Worm (Caenorhabditis elegans): ENCODE results near the gene F09C6.13.

Gene F09C6.13

ce11 chrV:16853956-16854683 lies 30.7 kb upstream of the F09C6.13 start, which contains the start of the genes clec-35 and clec-27:
TSS of gene clec-35 (minus strand) at chrV:16854056.
TSS of gene clec-27 (plus strand) at chrV:16854633.
- TF ChIP-seq nhr-28 (tag; optimal IDR thresholded peaks at IDR 0.05) (no peak), elt-1 (tag; optimal IDR thresholded peaks at IDR 0.05; ENCODE audit: borderline replicate concordance, insufficient read depth) (no peak), zip-8 (tag; optimal IDR thresholded peaks at IDR 0.05) (no peak), mab-5 (tag; optimal IDR thresholded peaks at IDR 0.05) (no peak), unc-39 (tag; optimal IDR thresholded peaks at IDR 0.05) (no peak), pha-4 (tag; optimal IDR thresholded peaks at IDR 0.05) (no peak), ztf-11 (tag; optimal IDR thresholded peaks at IDR 0.05) (no peak), elt-3 (tag; optimal IDR thresholded peaks at IDR 0.05) (no peak), blmp-1 (tag; optimal IDR thresholded peaks at IDR 0.05) (no peak), flh-1 (GFP tag; optimal IDR thresholded peaks at IDR 0.05) (no peak), ceh-39 (tag; optimal IDR thresholded peaks at IDR 0.05) (no peak), nhr-76 (tag; optimal IDR thresholded peaks at IDR 0.05) (no peak), ham-2 (GFP tag; optimal IDR thresholded peaks at IDR 0.05) (no peak), hlh-1 (tag; optimal IDR thresholded peaks at IDR 0.05) (no peak), M03D4.4 (tag; optimal IDR thresholded peaks at IDR 0.05) (no peak), lin-32 (GFP tag; optimal IDR thresholded peaks at IDR 0.05) (no peak)

DNA sequence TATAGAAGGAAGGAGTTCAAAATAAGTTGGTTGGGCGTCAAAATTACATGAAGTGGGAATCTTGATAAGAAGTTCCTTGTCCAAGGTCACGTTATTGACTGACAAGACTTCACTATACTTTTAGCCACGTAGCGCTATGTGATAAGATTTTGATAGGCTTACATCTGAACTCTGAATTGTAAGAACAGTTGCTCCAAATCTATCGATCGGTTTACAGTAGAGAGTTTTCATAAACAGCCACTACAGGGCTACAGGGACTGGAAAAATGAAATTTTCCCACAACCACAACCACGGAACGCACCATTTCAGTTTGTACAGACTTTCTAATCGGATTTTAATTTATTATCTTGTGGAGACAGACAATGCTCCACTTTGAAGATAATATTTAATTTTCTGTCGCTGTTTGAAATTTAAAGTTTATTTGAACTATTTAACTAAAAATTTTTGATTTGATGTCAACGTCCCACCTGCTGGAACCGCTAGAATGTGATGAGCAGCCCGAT lies 26.8 kb upstream of the F09C6.13 start, which contains the start of the genes clec-31 and clec-22:
TSS of gene clec-31 (minus strand) at position 101 of the 503 bp plus-strand sequence.
TSS of gene clec-22 (plus strand) at position 453 of the 503 bp plus-strand sequence.
- TF ChIP-seq lin-13 (tag; optimal IDR thresholded peaks at IDR 0.05) = no peak
- no peak for TF ChIP-seq nhr-12 (tag; optimal IDR thresholded peaks at IDR 0.05)
- no peak for TF ChIP-seq blmp-1 (tag; optimal IDR thresholded peaks at IDR 0.05)
- TF ChIP-seq tbx-8 (GFP tag; optimal IDR thresholded peaks at IDR 0.05) = no peak
- no peak for TF ChIP-seq elt-3 (tag; optimal IDR thresholded peaks at IDR 0.05)
- no peak for TF ChIP-seq M03D4.4 (tag; optimal IDR thresholded peaks at IDR 0.05)
- no peak for TF ChIP-seq ceh-39 (tag; optimal IDR thresholded peaks at IDR 0.05)
- no peak for TF ChIP-seq ces-1 (GFP tag; optimal IDR thresholded peaks at IDR 0.05)
- TF ChIP-seq cnd-1 (tag; optimal IDR thresholded peaks at IDR 0.05) = no peak
- TF ChIP-seq bed-3 (GFP tag; optimal IDR thresholded peaks at IDR 0.05) = no peak

DNA sequence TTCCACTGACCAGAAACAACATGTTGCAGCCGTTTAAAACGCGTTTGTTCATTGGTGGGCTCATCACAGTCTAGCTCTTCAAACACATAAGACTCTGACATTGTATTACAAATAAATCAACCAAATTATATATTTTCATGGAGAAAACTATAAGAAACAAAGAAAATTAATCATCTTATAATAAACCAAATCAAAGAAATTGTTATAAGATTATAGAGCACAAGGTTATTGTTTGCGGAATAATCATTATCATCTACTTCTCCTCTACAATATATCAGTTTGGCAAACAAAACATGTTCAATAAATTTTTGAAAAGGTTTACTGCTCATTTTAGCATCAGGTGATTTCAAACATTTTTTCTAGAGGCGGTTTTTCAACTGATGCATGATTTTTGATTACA lies 23.1 kb upstream of the F09C6.13 start, which contains the start of the genes clec-32 and clec-24:
TSS of gene clec-32 (minus strand) at position 101 of the 400 bp plus-strand sequence.
TSS of gene clec-24 (plus strand) at position 294 of the 400 bp plus-strand sequence.
- TF ChIP-seq bed-3 (GFP tag; optimal IDR thresholded peaks at IDR 0.05) (no peak), lin-32 (GFP tag; optimal IDR thresholded peaks at IDR 0.05) (no peak), elt-1 (tag; optimal IDR thresholded peaks at IDR 0.05; ENCODE audit: borderline replicate concordance, insufficient read depth) (no peak), nhr-2 (tag; optimal IDR thresholded peaks at IDR 0.05) (no peak), unc-120 (tag; optimal IDR thresholded peaks at IDR 0.05; ENCODE audit: poor library complexity, severe bottlenecking) (no peak), ces-1 (GFP tag; optimal IDR thresholded peaks at IDR 0.05) (no peak), zip-8 (tag; optimal IDR thresholded peaks at IDR 0.05) (no peak)

DNA sequence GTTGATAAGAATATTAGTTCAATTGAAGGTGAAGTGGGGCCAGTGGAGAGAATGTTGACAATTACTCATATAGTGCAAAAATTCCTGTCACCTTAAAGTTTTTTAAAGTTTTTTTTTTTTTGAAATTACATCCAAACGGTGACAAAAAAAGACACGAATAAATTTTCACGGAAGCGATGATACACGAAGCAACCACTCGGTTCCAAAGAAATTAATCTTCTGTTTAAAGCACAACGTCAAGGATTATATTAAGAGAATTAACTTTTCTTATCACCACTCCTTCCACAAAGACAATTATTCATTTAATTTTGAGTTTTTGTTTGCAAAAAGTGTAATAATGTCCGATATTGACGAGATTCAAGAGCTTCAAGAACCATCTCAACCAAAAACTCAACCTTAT lies 19.4 kb upstream of the F09C6.13 start, which contains the start of gene clec-28:
TSS of gene clec-28 (plus strand) at position 301 of the 400 bp plus-strand sequence.
- TF ChIP-seq cnd-1 (tag; optimal IDR thresholded peaks at IDR 0.05) (no peak), pha-4 (tag; optimal IDR thresholded peaks at IDR 0.05) (no peak), nhr-12 (tag; optimal IDR thresholded peaks at IDR 0.05) (no peak), elt-3 (tag; optimal IDR thresholded peaks at IDR 0.05) (no peak), mep-1 (tag; optimal IDR thresholded peaks at IDR 0.05) (no peak), nhr-2 (tag; optimal IDR thresholded peaks at IDR 0.05) (no peak), sem-2 (GFP tag; optimal IDR thresholded peaks at IDR 0.05) (no peak), mab-5 (tag; optimal IDR thresholded peaks at IDR 0.05) (no peak), zip-8 (tag; optimal IDR thresholded peaks at IDR 0.05) (no peak)

- TF ChIP-seq ceh-39 (tag; optimal IDR thresholded peaks at IDR 0.05) (no peak), nhr-2 (tag; optimal IDR thresholded peaks at IDR 0.05) (no peak), ceh-83 (GFP tag; optimal IDR thresholded peaks at IDR 0.05) (no peak), bed-3 (GFP tag; optimal IDR thresholded peaks at IDR 0.05) (no peak), tbx-8 (GFP tag; optimal IDR thresholded peaks at IDR 0.05) (no peak), ham-2 (GFP tag; optimal IDR thresholded peaks at IDR 0.05) (no peak), lsy-2 (tag; optimal IDR thresholded peaks at IDR 0.05) (no peak), nhr-28 (tag; optimal IDR thresholded peaks at IDR 0.05) (no peak), unc-120 (tag; optimal IDR thresholded peaks at IDR 0.05; ENCODE audit: poor library complexity, severe bottlenecking) (no peak), mep-1 (tag; optimal IDR thresholded peaks at IDR 0.05) (no peak), M03D4.4 (tag; optimal IDR thresholded peaks at IDR 0.05) (no peak), mls-2 (tag; optimal IDR thresholded peaks at IDR 0.05) (no peak), snpc-4 (tag; optimal IDR thresholded peaks at IDR 0.05) (no peak), drap-1 (GFP tag; optimal IDR thresholded peaks at IDR 0.05) (no peak), nhr-76 (tag; optimal IDR thresholded peaks at IDR 0.05) (no peak)
Measured at ce11 chrV:16869740-16870139, 15.1 kb upstream of the F09C6.13 start, which contains the start of gene clec-33. TSS of gene clec-33 (minus strand) at chrV:16869840.

Measured in whole organism, mixed stage, embryonic.